Fruit fly (Drosophila melanogaster): Measurements from ENCODE around the gene Gs1.

- TF ChIP-seq pan (optimal IDR thresholded peaks at IDR 0.05) (no peak), CG8478 (optimal IDR thresholded peaks at IDR 0.05) (no peak), usp (GFP tag; optimal IDR thresholded peaks at IDR 0.05) (no peak), psq (optimal IDR thresholded peaks at IDR 0.05) (no peak), Dll (optimal IDR thresholded peaks at IDR 0.05) (no peak), EcR (GFP tag; optimal IDR thresholded peaks at IDR 0.05) (no peak)
Observed at dm6 chr2L:90081-90480, 41.8 kb upstream of the Gs1 start.

Data from whole organism.